Worm (Caenorhabditis elegans) whole organism, L4 larva: ENCODE measurements around the gene Y56A3A.22.

Experiments
- aly-2 ChIP-seq: sonication (generic microtip); optimal IDR thresholded peaks from 2 replicates; lab custom pipeline; 2018; ENCODE audit warnings: missing biosample characterization, missing genetic modification characterization
- ama-1 ChIP-seq: fragments of 150-350 bp; optimal IDR thresholded peaks from 2 replicates; lab custom pipeline; 2014; ENCODE audit warnings: inconsistent platforms, mixed read lengths
- daf-8 ChIP-seq: fragments of 200-800 bp; sonication (Bioruptor generic); IDR thresholded peaks from 2 replicates; pipeline ENCODE4 v1.3.6; 2022; ENCODE audit warnings: missing genetic modification characterization, missing compliant biosample characterization
- duxl-1 ChIP-seq: sonication (generic microtip); optimal IDR thresholded peaks from 2 replicates; lab custom pipeline; 2016; ENCODE audit warnings: mild to moderate bottlenecking, missing genetic modification characterization, moderate library complexity, missing compliant biosample characterization; ENCODE audit not compliant: poor library complexity
- egl-27 ChIP-seq: sonication (generic microtip); optimal IDR thresholded peaks from 3 replicates; lab custom pipeline; 2017; ENCODE audit warnings: missing biosample characterization, missing genetic modification reagents, missing genetic modification characterization
- lin-13 ChIP-seq: fragments of 150-350 bp; optimal IDR thresholded peaks from 2 replicates; lab custom pipeline; 2014; ENCODE audit warnings: missing biosample characterization, missing genetic modification reagents, missing genetic modification characterization
- lir-3 ChIP-seq: sonication (generic microtip); optimal IDR thresholded peaks from 2 replicates; lab custom pipeline; 2016; ENCODE audit warnings: mild to moderate bottlenecking, missing genetic modification characterization, missing compliant biosample characterization
- nhr-237 ChIP-seq: sonication (generic microtip); optimal IDR thresholded peaks from 2 replicates; lab custom pipeline; 2017; ENCODE audit warnings: missing biosample characterization, missing genetic modification characterization
- nhr-76 ChIP-seq: fragments of 150-350 bp; optimal IDR thresholded peaks from 2 replicates; lab custom pipeline; 2014; ENCODE audit warnings: missing biosample characterization, missing genetic modification characterization
- pqm-1 ChIP-seq: sonication (generic microtip); optimal IDR thresholded peaks from 2 replicates; lab custom pipeline; 2017; ENCODE audit warnings: missing biosample characterization, missing genetic modification characterization
- set-16 ChIP-seq: fragments of 200-800 bp; sonication (Bioruptor generic); IDR thresholded peaks from 2 replicates; pipeline ENCODE4 v1.3.6; 2022; ENCODE audit warnings: missing genetic modification reagents, missing genetic modification characterization, missing compliant biosample characterization
- skn-1 ChIP-seq: fragments of 150-350 bp; optimal IDR thresholded peaks from 2 replicates; lab custom pipeline; 2014; ENCODE audit warnings: missing biosample characterization, missing genetic modification characterization
- snpc-4 ChIP-seq: fragments of 150-350 bp; optimal IDR thresholded peaks from 2 replicates; lab custom pipeline; 2014; ENCODE audit warnings: missing biosample characterization, missing genetic modification characterization
- ztf-11 ChIP-seq: fragments of 150-350 bp; optimal IDR thresholded peaks from 2 replicates; lab custom pipeline; 2014; ENCODE audit warnings: missing biosample characterization, missing genetic modification characterization

DNA sequence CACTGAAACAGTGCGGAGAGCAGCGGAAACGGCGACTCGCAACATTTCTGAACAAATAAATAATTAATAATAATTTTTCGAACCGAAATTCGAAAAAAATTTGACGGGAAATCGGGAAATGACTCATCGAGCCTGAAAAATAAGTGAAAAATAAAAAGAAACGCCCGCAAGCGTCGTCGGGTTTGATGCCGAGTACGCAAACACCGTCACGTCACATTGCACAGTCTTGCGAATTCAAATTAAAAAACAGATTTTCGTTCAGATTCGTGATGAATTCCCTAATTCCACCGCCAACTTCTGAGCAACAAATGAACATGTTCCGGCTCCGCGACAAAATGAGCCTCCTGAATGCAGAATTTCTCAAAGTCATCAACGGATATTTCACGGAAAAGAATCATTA, 5.8 kb upstream of the Y56A3A.22 start, which contains the start of the genes ndab-1 and npp-16:
- TF ChIP-seq nhr-76 (tag; lab: Kevin White, UChicago) (no peak), duxl-1 (tag; lab: Kevin White, UChicago) (no peak), egl-27 (no peak), lin-13 (GFP tag; lab: Kevin White, UChicago) (no peak), ztf-11 (tag; lab: Kevin White, UChicago) (no peak), daf-8 (GFP tag; lab: Robert Waterston, UW) (no peak), ama-1 (lab: Kevin White, UChicago) (no peak), lir-3 (tag; lab: Kevin White, UChicago) (no peak), set-16 (GFP tag; lab: Robert Waterston, UW) (no peak), aly-2 (no peak), snpc-4 (tag; lab: Kevin White, UChicago) (no peak), pqm-1 (no peak), skn-1 (tag; lab: Kevin White, UChicago) (no peak), nhr-237 (tag; lab: Kevin White, UChicago) (no peak)
